Worm (Caenorhabditis elegans) whole organism, mixed stage, embryonic: ENCODE results near the gene lurp-2.

Source experiments
- ceh-43 ChIP-seq: fragments of 200-800 bp; sonication (Bioruptor generic); optimal IDR thresholded peaks from 2 replicates; lab custom pipeline; 2018; ENCODE audit warnings: mild to moderate bottlenecking, missing genetic modification characterization, moderate library complexity, missing compliant biosample characterization
- ceh-83 ChIP-seq: fragments of 200-800 bp; sonication (Bioruptor generic); optimal IDR thresholded peaks from 2 replicates; lab custom pipeline; 2018; ENCODE audit warnings: mild to moderate bottlenecking, missing genetic modification characterization, missing compliant biosample characterization
- elt-3 ChIP-seq: fragments of 150-350 bp; optimal IDR thresholded peaks from 2 replicates; lab custom pipeline; 2014; ENCODE audit warnings: missing biosample characterization, missing genetic modification characterization
- lin-13 ChIP-seq: fragments of 150-350 bp; optimal IDR thresholded peaks from 2 replicates; lab custom pipeline; 2014; ENCODE audit warnings: missing biosample characterization, missing genetic modification characterization
- nhr-76 ChIP-seq: sonication (generic microtip); optimal IDR thresholded peaks from 2 replicates; lab custom pipeline; 2017; ENCODE audit warnings: missing biosample characterization, missing genetic modification characterization
- tbx-8 ChIP-seq: fragments of 200-800 bp; sonication (Bioruptor generic); optimal IDR thresholded peaks from 2 replicates; lab custom pipeline; 2018; ENCODE audit warnings: mild to moderate bottlenecking, missing genetic modification characterization, moderate library complexity, missing compliant biosample characterization
- unc-120 ChIP-seq: sonication (generic microtip); optimal IDR thresholded peaks from 2 replicates; lab custom pipeline; 2017; ENCODE audit warnings: missing genetic modification characterization, missing compliant biosample characterization; ENCODE audit not compliant: poor library complexity, severe bottlenecking
- unc-39 ChIP-seq: fragments of 150-350 bp; optimal IDR thresholded peaks from 2 replicates; lab custom pipeline; 2014; ENCODE audit warnings: missing biosample characterization, missing genetic modification characterization
- unc-62 ChIP-seq: fragments of 150-350 bp; optimal IDR thresholded peaks from 2 replicates; lab custom pipeline; 2014; ENCODE audit warnings: missing biosample characterization, missing genetic modification reagents, missing genetic modification characterization

DNA sequence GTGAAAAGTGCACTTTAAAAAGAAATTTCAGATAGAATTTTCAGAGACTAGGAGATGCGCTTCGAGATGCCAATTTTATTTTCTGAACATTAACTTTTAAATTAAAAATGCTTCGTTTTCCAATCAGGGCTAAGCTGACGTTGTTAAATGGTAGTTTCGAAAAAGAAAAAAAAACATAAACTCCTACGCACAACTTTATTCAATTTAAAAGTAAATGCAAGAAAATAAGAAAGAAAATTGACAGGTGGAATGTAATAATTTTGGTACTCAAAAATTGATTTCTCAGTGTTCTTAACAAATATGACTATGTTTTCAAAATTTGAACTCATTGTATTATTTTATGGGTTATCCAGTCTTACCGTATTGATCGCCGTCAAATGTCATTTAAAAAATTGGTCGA lies at the start of gene lurp-2:
- TF ChIP-seq nhr-76 = no peak
- no peak for TF ChIP-seq ceh-43 (GFP tag; lab: Kevin White, UChicago)
- no peak for TF ChIP-seq ceh-83
- TF ChIP-seq unc-120 = no peak
- no peak for TF ChIP-seq unc-39
- no peak for TF ChIP-seq unc-62 (GFP tag; lab: Kevin White, UChicago)
- TF ChIP-seq elt-3 = no peak
- no peak for TF ChIP-seq lin-13 (tag; lab: Kevin White, UChicago)
- no peak for TF ChIP-seq tbx-8
